Worm (Caenorhabditis elegans): ENCODE results near the gene F23H12.7.

ce11 chrV:12331820-12332219 lies 39.7 kb upstream of the F23H12.7 start:
- TF ChIP-seq ets-7 (tag; optimal IDR thresholded peaks at IDR 0.05) (no peak), hmbx-1 (tag; optimal IDR thresholded peaks at IDR 0.05) (no peak), tbx-11 (GFP tag; IDR thresholded peaks at IDR 0.05) (no peak; the same call in 1 of the 2 replicates), tra-4 (tag; optimal IDR thresholded peaks at IDR 0.05) (no peak), ama-1 (optimal IDR thresholded peaks at IDR 0.05) (no peak), ceh-13 (GFP tag; optimal IDR thresholded peaks at IDR 0.05) (peak; percentile 10), flt-1 (GFP tag; IDR thresholded peaks at IDR 0.05) (0 out of 2 replicates have a peak, but pooled peaks have one; percentile 50), hnd-1 (tag; optimal IDR thresholded peaks at IDR 0.05) (peak; percentile 9)

All from whole organism, early embryonic.